Worm (Caenorhabditis elegans): ENCODE measurements around the gene sri-47.

ce11 chrII:2649539-2649938 is 7.2 kb upstream of the sri-47 start, which contains the start of the genes F22E5.13 and F22E5.6:
- TF ChIP-seq him-1 (tag; optimal IDR thresholded peaks at IDR 0.05) = no peak
- no peak for TF ChIP-seq W03F9.2 (tag; optimal IDR thresholded peaks at IDR 0.05)
